Fruit fly (Drosophila melanogaster): ENCODE results near the gene CG13857.

CG13857 gene

DNA sequence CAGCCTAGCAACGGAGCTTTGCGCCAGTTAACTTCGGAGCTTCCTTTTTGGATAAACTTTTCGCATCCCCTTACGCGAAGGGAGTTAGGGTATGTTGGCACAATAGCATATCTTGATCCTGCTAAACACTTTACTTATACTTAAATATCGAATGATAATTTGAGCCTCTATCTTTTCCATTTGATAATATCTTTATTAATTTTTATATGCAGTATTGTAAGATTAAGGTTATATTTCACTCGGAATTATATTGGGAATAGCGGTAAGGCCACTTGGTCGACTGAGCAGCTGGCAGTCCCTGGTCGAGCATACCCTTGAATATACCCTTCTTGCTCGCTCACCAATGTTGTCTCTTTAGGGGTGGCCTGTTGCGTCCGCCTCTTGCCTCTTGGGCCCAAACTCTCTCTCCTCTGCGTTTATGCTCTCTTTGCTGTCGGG lies 25.1 kb downstream of the CG13857 start (continued):
- TF ChIP-seq Nf-YC (tag; optimal IDR thresholded peaks at IDR 0.05) (no peak), Fer1 (GFP tag; optimal IDR thresholded peaks at IDR 0.05) (peak; percentile 74), CG17359 (tag; optimal IDR thresholded peaks at IDR 0.05) (peak; percentile 50), tin (GFP tag; optimal IDR thresholded peaks at IDR 0.05) (peak; percentile 46), luna (GFP tag; optimal IDR thresholded peaks at IDR 0.05) (no peak), Doc2 (GFP tag; IDR thresholded peaks at IDR 0.05) (no peak), odd (GFP tag; optimal IDR thresholded peaks at IDR 0.05) (peak; percentile 49), slou (GFP tag; optimal IDR thresholded peaks at IDR 0.05) (peak; percentile 45), CG14710 (tag; optimal IDR thresholded peaks at IDR 0.05) (peak; percentile 7), CG13424 (tag; optimal IDR thresholded peaks at IDR 0.05) (peak; percentile 65), knrl (GFP tag; IDR thresholded peaks at IDR 0.05; ENCODE audit: partially characterized antibody) (no peak), Lhr (GFP tag; optimal IDR thresholded peaks at IDR 0.05) (no peak), lilli (GFP tag; optimal IDR thresholded peaks at IDR 0.05) (peak; percentile 66), sens-2 (GFP tag; IDR thresholded peaks at IDR 0.05) (peak; percentile 42; the same call in 1 of the 2 replicates), fd96Cb (tag; optimal IDR thresholded peaks at IDR 0.05) (peak; percentile 41), NfI (GFP tag; optimal IDR thresholded peaks at IDR 0.05) (peak; percentile 52), D (optimal IDR thresholded peaks at IDR 0.05) (no peak), D (GFP tag; optimal IDR thresholded peaks at IDR 0.05) (peak; percentile 41), yki (optimal IDR thresholded peaks at IDR 0.05) (peak; percentile 4), E2f2 (GFP tag; IDR thresholded peaks at IDR 0.05) (peak; percentile 54), tio (GFP tag; optimal IDR thresholded peaks at IDR 0.05) (peak; percentile 57), CG14667 (GFP tag; IDR thresholded peaks at IDR 0.05) (peak; percentile 42; the same call in 1 of the 2 replicates), slbo (GFP tag; IDR thresholded peaks at IDR 0.05) (peak; percentile 92), CG15011 (GFP tag; optimal IDR thresholded peaks at IDR 0.05) (peak; percentile 57), CG10209 (GFP tag; optimal IDR thresholded peaks at IDR 0.05) (peak; percentile 64), otp (GFP tag; IDR thresholded peaks at IDR 0.05) (peak; percentile 69; the same call in 2 of the 3 replicates), chm (GFP tag; IDR thresholded peaks at IDR 0.05) (peak; percentile 77), CG4328 (GFP tag; optimal IDR thresholded peaks at IDR 0.05) (peak; percentile 46), CG1647 (GFP tag; optimal IDR thresholded peaks at IDR 0.05) (peak; percentile 24), Fer2 (tag; optimal IDR thresholded peaks at IDR 0.05) (peak; percentile 45), Rfx (GFP tag; IDR thresholded peaks at IDR 0.05) (peak; percentile 78), CG11504 (tag; optimal IDR thresholded peaks at IDR 0.05) (peak; percentile 68), bcd (GFP tag; optimal IDR thresholded peaks at IDR 0.05) (peak; percentile 65), CG12769 (tag; optimal IDR thresholded peaks at IDR 0.05) (no peak), CG16815 (GFP tag; optimal IDR thresholded peaks at IDR 0.05) (peak; percentile 47), CG12391 (tag; optimal IDR thresholded peaks at IDR 0.05) (peak; percentile 62), CG4617 (GFP tag; optimal IDR thresholded peaks at IDR 0.05; ENCODE audit: borderline replicate concordance) (peak; percentile 8), ATbp (GFP tag; optimal IDR thresholded peaks at IDR 0.05) (peak; percentile 54), ash1 (GFP tag; optimal IDR thresholded peaks at IDR 0.05) (no peak)

DNA sequence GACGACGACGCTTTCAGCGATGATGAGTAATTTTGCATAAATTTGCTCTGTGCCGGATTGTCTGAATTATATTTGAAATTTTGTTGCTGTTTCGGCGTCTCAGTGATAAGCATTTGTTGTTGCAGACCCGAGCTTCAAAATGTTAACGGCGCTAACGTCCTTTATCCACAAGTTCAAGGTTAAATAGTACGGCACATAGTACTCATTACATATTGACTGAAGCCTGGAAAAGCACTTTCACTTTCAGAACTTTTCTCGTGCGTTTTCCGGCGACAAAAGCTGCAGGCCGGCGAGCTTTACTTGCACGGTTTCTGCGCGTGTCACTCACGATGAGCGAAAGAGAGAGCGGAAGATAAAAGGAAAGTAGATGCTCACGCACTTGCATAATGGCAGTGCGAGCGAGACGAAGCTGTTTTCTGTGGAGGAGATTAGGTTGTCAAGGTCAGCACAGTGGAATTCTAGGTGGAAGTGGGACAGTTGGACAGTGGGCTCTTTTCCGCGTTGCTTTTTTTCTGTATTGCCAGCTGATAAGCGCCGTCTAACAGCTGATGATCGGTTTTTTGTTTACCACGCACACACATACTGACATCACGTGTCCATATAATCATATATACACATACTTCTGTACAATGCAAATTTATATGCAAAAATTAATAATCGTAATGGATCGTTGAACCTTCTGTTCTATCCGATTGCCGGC lies 25.7 kb downstream of the CG13857 start:
- no peak for TF ChIP-seq gcm2 (GFP tag; optimal IDR thresholded peaks at IDR 0.05)
- no peak for TF ChIP-seq Hmr (GFP tag; optimal IDR thresholded peaks at IDR 0.05)
- TF ChIP-seq CG17359 (tag; optimal IDR thresholded peaks at IDR 0.05) = no peak
- no peak for TF ChIP-seq CG1602 (GFP tag; optimal IDR thresholded peaks at IDR 0.05)
- peak; percentile 74 for TF ChIP-seq cwo (GFP tag; optimal IDR thresholded peaks at IDR 0.05)
- no peak for TF ChIP-seq Usf (GFP tag; optimal IDR thresholded peaks at IDR 0.05)
- TF ChIP-seq dpn (GFP tag; optimal IDR thresholded peaks at IDR 0.05) = no peak
- TF ChIP-seq bowl (GFP tag; IDR thresholded peaks at IDR 0.05) = no peak
- no peak for TF ChIP-seq CG16813 (GFP tag; IDR thresholded peaks at IDR 0.05; ENCODE audit: partially characterized antibody)
- no peak for TF ChIP-seq Hr78 (GFP tag; optimal IDR thresholded peaks at IDR 0.05)
- TF ChIP-seq insv (GFP tag; optimal IDR thresholded peaks at IDR 0.05) = no peak
- TF ChIP-seq ham (GFP tag; IDR thresholded peaks at IDR 0.05) = no peak
- TF ChIP-seq ato (GFP tag; IDR thresholded peaks at IDR 0.05; ENCODE audit: partially characterized antibody) = 0 out of 2 replicates have a peak, but pooled peaks have one; percentile 39
